Fruit fly (Drosophila melanogaster): ENCODE data around the gene CG12071.

- no peak for TF ChIP-seq CG10959 (GFP tag; IDR thresholded peaks at IDR 0.05)
- peak; percentile 20 for TF ChIP-seq CG1832 (GFP tag; optimal IDR thresholded peaks at IDR 0.05)
- no peak for TF ChIP-seq az2 (GFP tag; optimal IDR thresholded peaks at IDR 0.05)
- no peak for TF ChIP-seq gt (GFP tag; IDR thresholded peaks at IDR 0.05)
- TF ChIP-seq CG31365 (tag; optimal IDR thresholded peaks at IDR 0.05) = no peak
- TF ChIP-seq Hr39 (optimal IDR thresholded peaks at IDR 0.05) = no peak
- no peak for TF ChIP-seq Xbp1 (GFP tag; optimal IDR thresholded peaks at IDR 0.05)
Measured at dm6 chr3R:30859901-30860560, 20.8 kb downstream of the CG12071 start.
